Fruit fly (Drosophila melanogaster) whole organism, embryonic: ENCODE results near the gene Torsin.

Experiments
- Adf1 ChIP-seq: fragments of 200-800 bp; sonication (Bioruptor generic); IDR thresholded peaks from 2 replicates; pipeline ENCODE4 v1.3.6; 2022; ENCODE audit warnings: missing biosample characterization, missing genetic modification characterization
- CG12155 ChIP-seq: fragments of 200-800 bp; sonication (Bioruptor generic); optimal IDR thresholded peaks from 3 replicates; lab custom pipeline; 2016; ENCODE audit warnings: missing biosample characterization, missing genetic modification characterization
- CG12744 ChIP-seq: fragments of 200-800 bp; sonication (Bioruptor generic); optimal IDR thresholded peaks from 2 replicates; lab custom pipeline; 2016; ENCODE audit warnings: missing biosample characterization, missing genetic modification characterization
- CG13123 ChIP-seq: fragments of 200-800 bp; sonication (Bioruptor generic); optimal IDR thresholded peaks from 2 replicates; lab custom pipeline; 2016; ENCODE audit warnings: missing biosample characterization, missing genetic modification characterization
- CG13775 ChIP-seq: fragments of 200-800 bp; sonication (Bioruptor generic); optimal IDR thresholded peaks from 3 replicates; lab custom pipeline; 2017; ENCODE audit warnings: missing biosample characterization, mild to moderate bottlenecking, missing genetic modification characterization
- CG14050 ChIP-seq: fragments of 200-800 bp; sonication (Bioruptor generic); IDR thresholded peaks from 3 replicates; pipeline ENCODE4 v1.3.6; 2022; ENCODE audit warnings: missing biosample characterization, missing genetic modification characterization
- CG14860 ChIP-seq: fragments of 200-800 bp; sonication (Bioruptor generic); IDR thresholded peaks from 3 replicates; pipeline ENCODE4 v1.3.6; 2022; ENCODE audit warnings: missing biosample characterization, missing genetic modification characterization; ENCODE audit not compliant: partially characterized antibody
- CG14965 ChIP-seq: fragments of 200-800 bp; sonication (Bioruptor generic); optimal IDR thresholded peaks from 2 replicates; lab custom pipeline; 2016; ENCODE audit warnings: missing biosample characterization, missing genetic modification characterization, borderline replicate concordance
- CG15269 ChIP-seq: fragments of 200-800 bp; sonication (Bioruptor generic); optimal IDR thresholded peaks from 2 replicates; lab custom pipeline; 2018; ENCODE audit warnings: missing biosample characterization, mild to moderate bottlenecking, missing genetic modification characterization, moderate library complexity
- CG15696 ChIP-seq: fragments of 200-800 bp; sonication (Bioruptor generic); optimal IDR thresholded peaks from 2 replicates; lab custom pipeline; 2019; ENCODE audit warnings: missing biosample characterization, mild to moderate bottlenecking, missing genetic modification characterization, moderate library complexity
- CG17802 ChIP-seq: fragments of 200-800 bp; sonication (Bioruptor generic); optimal IDR thresholded peaks from 2 replicates; lab custom pipeline; 2018; ENCODE audit warnings: missing biosample characterization, mild to moderate bottlenecking, missing genetic modification characterization, moderate library complexity
- CG2202 ChIP-seq: fragments of 200-800 bp; sonication (Bioruptor generic); optimal IDR thresholded peaks from 2 replicates; lab custom pipeline; 2018; ENCODE audit warnings: missing biosample characterization, mild to moderate bottlenecking, missing genetic modification characterization
- CG2678 ChIP-seq: fragments of 200-800 bp; sonication (Bioruptor generic); optimal IDR thresholded peaks from 3 replicates; lab custom pipeline; 2019; ENCODE audit warnings: missing biosample characterization, mild to moderate bottlenecking, missing genetic modification characterization, moderate library complexity
- CG30431 ChIP-seq: fragments of 200-800 bp; sonication (Bioruptor generic); optimal IDR thresholded peaks from 2 replicates; lab custom pipeline; 2017; ENCODE audit warnings: missing biosample characterization, missing genetic modification characterization
- CG34376 ChIP-seq: fragments of 200-800 bp; sonication (Bioruptor generic); optimal IDR thresholded peaks from 2 replicates; lab custom pipeline; 2018; ENCODE audit warnings: missing biosample characterization, mild to moderate bottlenecking, missing genetic modification characterization
- CG4404 ChIP-seq: fragments of 200-800 bp; sonication (Bioruptor generic); IDR thresholded peaks from 2 replicates; pipeline ENCODE4 v1.3.6; 2022; ENCODE audit warnings: missing biosample characterization, missing genetic modification characterization
- CG5180 ChIP-seq: fragments of 200-800 bp; sonication (Bioruptor generic); optimal IDR thresholded peaks from 3 replicates; lab custom pipeline; 2017; ENCODE audit warnings: missing biosample characterization, missing genetic modification characterization, mild to moderate bottlenecking, moderate library complexity, missing genetic modification reagents
- CG6175 ChIP-seq: fragments of 200-800 bp; sonication (Bioruptor generic); IDR thresholded peaks from 3 replicates; pipeline ENCODE4 v1.3.6; 2022; ENCODE audit warnings: missing biosample characterization, missing genetic modification characterization
- CG8765 ChIP-seq: fragments of 200-800 bp; sonication (Bioruptor generic); IDR thresholded peaks from 2 replicates; pipeline ENCODE4 v1.3.6; 2022; ENCODE audit warnings: missing biosample characterization, missing genetic modification characterization
- CG9609 ChIP-seq: fragments of 200-800 bp; sonication (Bioruptor generic); optimal IDR thresholded peaks from 3 replicates; lab custom pipeline; 2016; ENCODE audit warnings: missing biosample characterization, missing genetic modification characterization
- Deaf1 ChIP-seq: fragments of 200-800 bp; optimal IDR thresholded peaks from 3 replicates; lab custom pipeline; 2019; ENCODE audit warnings: missing biosample characterization, mild to moderate bottlenecking, missing genetic modification characterization, moderate library complexity
- Drgx ChIP-seq: fragments of 200-800 bp; sonication (Bioruptor generic); IDR thresholded peaks from 2 replicates; pipeline ENCODE4 v1.3.6; 2022; ENCODE audit warnings: missing biosample characterization, missing genetic modification characterization
- E2f1 ChIP-seq: fragments of 200-800 bp; sonication (Bioruptor generic); IDR thresholded peaks from 2 replicates; pipeline ENCODE4 v1.3.6; 2022; ENCODE audit warnings: missing biosample characterization, missing genetic modification characterization
- HHEX ChIP-seq: fragments of 200-800 bp; sonication (Bioruptor generic); optimal IDR thresholded peaks from 3 replicates; lab custom pipeline; 2017; ENCODE audit warnings: missing biosample characterization, mild to moderate bottlenecking, missing genetic modification characterization, missing genetic modification reagents
- MESR4 ChIP-seq: fragments of 200-800 bp; sonication (Bioruptor generic); optimal IDR thresholded peaks from 2 replicates; lab custom pipeline; 2018; ENCODE audit warnings: missing biosample characterization, mild to moderate bottlenecking, missing genetic modification characterization, moderate library complexity
- Med ChIP-seq: fragments of 200-800 bp; sonication (Bioruptor generic); peaks from one replicate; lab custom pipeline; 2016; ENCODE audit warnings: missing biosample characterization, missing genetic modification characterization, mild to moderate bottlenecking, inconsistent platforms, moderate library complexity
- Mes4 ChIP-seq: fragments of 200-800 bp; sonication (Bioruptor generic); optimal IDR thresholded peaks from 2 replicates; lab custom pipeline; 2016; ENCODE audit warnings: missing biosample characterization, missing genetic modification characterization
- Oaz ChIP-seq: fragments of 200-800 bp; sonication (Bioruptor generic); IDR thresholded peaks from 2 replicates; pipeline ENCODE4 v1.3.6; 2022; ENCODE audit warnings: missing biosample characterization, missing genetic modification characterization
- ac ChIP-seq: fragments of 200-800 bp; sonication (Bioruptor generic); optimal IDR thresholded peaks from 3 replicates; lab custom pipeline; 2017; ENCODE audit warnings: missing biosample characterization, mild to moderate bottlenecking, missing genetic modification characterization
- ash1 ChIP-seq: fragments of 200-800 bp; sonication (Bioruptor generic); optimal IDR thresholded peaks from 2 replicates; lab custom pipeline; 2018; ENCODE audit warnings: missing biosample characterization, mild to moderate bottlenecking, missing genetic modification characterization
- ato ChIP-seq: fragments of 200-800 bp; sonication (Bioruptor generic); IDR thresholded peaks from 2 replicates; pipeline ENCODE4 v1.3.6; 2022; ENCODE audit warnings: missing biosample characterization, missing genetic modification characterization; ENCODE audit not compliant: partially characterized antibody
- bbx ChIP-seq: fragments of 200-800 bp; sonication (Bioruptor generic); IDR thresholded peaks from 2 replicates; pipeline ENCODE4 v1.3.6; 2022; ENCODE audit warnings: missing biosample characterization, missing genetic modification characterization; ENCODE audit not compliant: partially characterized antibody
- ci ChIP-seq: fragments of 200-800 bp; sonication (Bioruptor generic); IDR thresholded peaks from 3 replicates; pipeline ENCODE4 v1.3.6; 2022; ENCODE audit warnings: missing biosample characterization, missing genetic modification characterization
- dmrt11E ChIP-seq: fragments of 200-800 bp; sonication (Bioruptor generic); optimal IDR thresholded peaks from 3 replicates; lab custom pipeline; 2018; ENCODE audit warnings: missing biosample characterization, mild to moderate bottlenecking, missing genetic modification characterization, moderate library complexity
- fd64A ChIP-seq: fragments of 200-800 bp; sonication (Bioruptor generic); optimal IDR thresholded peaks from 3 replicates; lab custom pipeline; 2018; ENCODE audit warnings: missing biosample characterization, mild to moderate bottlenecking, missing genetic modification characterization
- jigr1 ChIP-seq: fragments of 200-800 bp; sonication (Bioruptor generic); IDR thresholded peaks from 3 replicates; pipeline ENCODE4 v1.3.6; 2022; ENCODE audit warnings: missing biosample characterization, missing genetic modification characterization
- kah ChIP-seq: fragments of 200-800 bp; sonication (Bioruptor generic); optimal IDR thresholded peaks from 2 replicates; lab custom pipeline; 2018; ENCODE audit warnings: missing biosample characterization, mild to moderate bottlenecking, missing genetic modification characterization
- pfk ChIP-seq: fragments of 200-800 bp; sonication (Bioruptor generic); optimal IDR thresholded peaks from 2 replicates; lab custom pipeline; 2018; ENCODE audit warnings: missing biosample characterization, mild to moderate bottlenecking, missing genetic modification characterization, moderate library complexity
- sc ChIP-seq, 3 experiments: fragments of >200 bp in 2 of 3; fragments of 200-800 bp in 1 of 3; sonication (Bioruptor generic) in 1 of 3; optimal IDR thresholded peaks; 2 replicates in 2 of 3; 3 replicates in 1 of 3; lab custom pipeline; 2017; ENCODE audit warnings: mild to moderate bottlenecking in 1 of 3, missing biosample characterization in 1 of 3, missing genetic modification characterization in 1 of 3, missing genetic modification reagents in 1 of 3
- schlank ChIP-seq: fragments of 200-800 bp; sonication (Bioruptor generic); optimal IDR thresholded peaks from 2 replicates; lab custom pipeline; 2018; ENCODE audit warnings: missing biosample characterization, mild to moderate bottlenecking, missing genetic modification characterization
- sqz ChIP-seq: fragments of 200-800 bp; sonication (Bioruptor generic); optimal IDR thresholded peaks from 3 replicates; lab custom pipeline; 2018; ENCODE audit warnings: missing biosample characterization, mild to moderate bottlenecking, missing genetic modification characterization
- tio ChIP-seq: fragments of 200-800 bp; sonication (Bioruptor generic); optimal IDR thresholded peaks from 2 replicates; lab custom pipeline; 2017; ENCODE audit warnings: missing biosample characterization, missing genetic modification characterization, inconsistent platforms
- trem ChIP-seq: fragments of 200-800 bp; optimal IDR thresholded peaks from 3 replicates; lab custom pipeline; 2019; ENCODE audit warnings: missing biosample characterization, mild to moderate bottlenecking, missing genetic modification characterization, moderate library complexity
- ttk ChIP-seq: fragments of 200-800 bp; sonication (Bioruptor generic); IDR thresholded peaks from 2 replicates; pipeline ENCODE4 v2.1.2; 2022; ENCODE audit warnings: missing biosample characterization, missing genetic modification characterization
- tup ChIP-seq: fragments of 200-800 bp; sonication (Bioruptor generic); optimal IDR thresholded peaks from 2 replicates; lab custom pipeline; 2016; ENCODE audit warnings: missing biosample characterization, mild to moderate bottlenecking, missing genetic modification characterization, moderate library complexity
- tx ChIP-seq: fragments of 200-800 bp; sonication (Bioruptor generic); optimal IDR thresholded peaks from 2 replicates; lab custom pipeline; 2016; ENCODE audit warnings: missing biosample characterization, missing genetic modification characterization
- unpg ChIP-seq: fragments of 200-800 bp; sonication (Bioruptor generic); optimal IDR thresholded peaks from 3 replicates; lab custom pipeline; 2018; ENCODE audit warnings: missing biosample characterization, mild to moderate bottlenecking, missing genetic modification characterization, moderate library complexity
- vvl ChIP-seq: fragments of 200-800 bp; sonication (Bioruptor generic); IDR thresholded peaks from 2 replicates; pipeline ENCODE4 v1.3.6; 2022; ENCODE audit warnings: missing biosample characterization, missing genetic modification characterization
- wor ChIP-seq: fragments of 200-800 bp; sonication (Bioruptor generic); IDR thresholded peaks from 2 replicates; pipeline ENCODE4 v1.3.6; 2022; ENCODE audit warnings: missing biosample characterization, missing genetic modification characterization
- zen ChIP-seq: fragments of 200-800 bp; sonication (Bioruptor generic); optimal IDR thresholded peaks from 3 replicates; lab custom pipeline; 2018; ENCODE audit warnings: missing biosample characterization, mild to moderate bottlenecking, missing genetic modification characterization, moderate library complexity
- zf30C ChIP-seq: fragments of 200-800 bp; sonication (Bioruptor generic); optimal IDR thresholded peaks from 3 replicates; lab custom pipeline; 2018; ENCODE audit warnings: missing biosample characterization, mild to moderate bottlenecking, missing genetic modification characterization

Torsin gene

dm6 chrX:4609737-4610136, 40.1 kb downstream of the Torsin start (continued):
- TF ChIP-seq dmrt11E (tag; lab: Kevin White, UChicago) (peak; percentile 52), HHEX (GFP tag; lab: Kevin White, UChicago) (peak; percentile 0), CG15269 (no peak), E2f1 (GFP tag; lab: Robert Waterston, UW) (no peak), CG14050 (GFP tag; lab: Robert Waterston, UW) (no peak), CG8765 (no peak), CG13775 (no peak), CG5180 (GFP tag; lab: Kevin White, UChicago) (no peak), Drgx (GFP tag; lab: Robert Waterston, UW) (no peak), MESR4 (GFP tag; lab: Kevin White, UChicago) (no peak), CG6175 (GFP tag; lab: Robert Waterston, UW) (no peak), CG15696 (tag; lab: Kevin White, UChicago) (peak; percentile 63), ash1 (no peak), trem (tag; lab: Kevin White, UChicago) (no peak), zen (tag; lab: Kevin White, UChicago) (no peak), CG2202 (tag; lab: Kevin White, UChicago) (peak; percentile 56), CG17802 (tag; lab: Kevin White, UChicago) (no peak), pfk (GFP tag; lab: Kevin White, UChicago) (no peak), unpg (GFP tag; lab: Kevin White, UChicago) (peak; percentile 30), Med (GFP tag; lab: Kevin White, UChicago) (peak; percentile 73), tio (GFP tag; lab: Kevin White, UChicago) (no peak), CG9609 (GFP tag; lab: Kevin White, UChicago) (no peak), sc (optimal IDR thresholded peaks at IDR 0.05; lab: Kevin White, UChicago) (no peak), sc (GFP tag; optimal IDR thresholded peaks at IDR 0.05; lab: Kevin White, UChicago) (peak; percentile 57), CG12744 (GFP tag; lab: Kevin White, UChicago) (no peak), kah (GFP tag; lab: Kevin White, UChicago) (no peak), fd64A (GFP tag; lab: Kevin White, UChicago) (peak; percentile 64), Mes4 (GFP tag; lab: Kevin White, UChicago) (peak; percentile 24), tx (GFP tag; lab: Kevin White, UChicago) (no peak), jigr1 (GFP tag; lab: Robert Waterston, UW) (no peak), CG12155 (no peak), vvl (0 out of 2 replicates have a peak, but pooled peaks have one; percentile 9), CG34376 (no peak), Deaf1 (tag; lab: Kevin White, UChicago) (no peak), Adf1 (GFP tag; lab: Robert Waterston, UW) (no peak), tup (no peak), CG14860 (no peak), CG2678 (tag; lab: Kevin White, UChicago) (peak; percentile 30), ato (GFP tag; lab: Robert Waterston, UW) (no peak), CG30431 (GFP tag; lab: Kevin White, UChicago) (no peak), ttk (GFP tag; lab: Robert Waterston, UW) (no peak), CG14965 (GFP tag; lab: Kevin White, UChicago) (no peak), schlank (tag; lab: Kevin White, UChicago) (no peak), CG13123 (GFP tag; lab: Kevin White, UChicago) (peak; percentile 31), wor (GFP tag; lab: Robert Waterston, UW) (no peak), ci (GFP tag; lab: Robert Waterston, UW) (no peak), ac (GFP tag; lab: Kevin White, UChicago) (peak; percentile 46), sqz (GFP tag; lab: Kevin White, UChicago) (no peak), Oaz (GFP tag; lab: Robert Waterston, UW) (no peak), CG4404 (GFP tag; lab: Robert Waterston, UW) (no peak), zf30C (no peak), bbx (GFP tag; lab: Robert Waterston, UW) (no peak)
